Fruit fly (Drosophila melanogaster) whole organism, embryonic: ENCODE data around the gene ast.

Experiments used
- CG10979 ChIP-seq: fragments of 200-800 bp; sonication (Bioruptor generic); optimal IDR thresholded peaks from 2 replicates; lab custom pipeline; 2018; ENCODE audit warnings: missing biosample characterization, mild to moderate bottlenecking, missing genetic modification characterization, moderate library complexity
- CG11723 ChIP-seq: fragments of 200-800 bp; sonication (Bioruptor generic); optimal IDR thresholded peaks from 2 replicates; lab custom pipeline; 2017; ENCODE audit warnings: missing biosample characterization, mild to moderate bottlenecking, missing genetic modification characterization
- CG15479 ChIP-seq: fragments of 200-800 bp; sonication (Bioruptor generic); optimal IDR thresholded peaks from 3 replicates; lab custom pipeline; 2019; ENCODE audit warnings: missing biosample characterization, mild to moderate bottlenecking, missing genetic modification characterization, moderate library complexity
- CG15601 ChIP-seq: fragments of 200-800 bp; sonication (Bioruptor generic); optimal IDR thresholded peaks from 3 replicates; lab custom pipeline; 2019; ENCODE audit warnings: missing biosample characterization, mild to moderate bottlenecking, missing genetic modification characterization, moderate library complexity
- CG1602 ChIP-seq: fragments of 200-800 bp; sonication (Bioruptor generic); optimal IDR thresholded peaks from 3 replicates; lab custom pipeline; 2016; ENCODE audit warnings: missing biosample characterization, missing genetic modification characterization
- CG17612 ChIP-seq: fragments of 200-800 bp; sonication (Bioruptor generic); IDR thresholded peaks from 2 replicates; pipeline ENCODE4 v1.3.6; 2022; ENCODE audit warnings: missing biosample characterization, missing genetic modification characterization
- CG17912 ChIP-seq: fragments of 200-800 bp; sonication (Bioruptor generic); optimal IDR thresholded peaks from 2 replicates; lab custom pipeline; 2018; ENCODE audit warnings: missing biosample characterization, mild to moderate bottlenecking, missing genetic modification characterization
- CG18262 ChIP-seq: fragments of 200-800 bp; optimal IDR thresholded peaks from 3 replicates; lab custom pipeline; 2019; ENCODE audit warnings: missing biosample characterization, mild to moderate bottlenecking, missing genetic modification characterization, moderate library complexity
- CG18599 ChIP-seq: fragments of 200-800 bp; sonication (Bioruptor generic); optimal IDR thresholded peaks from 3 replicates; lab custom pipeline; 2017; ENCODE audit warnings: missing biosample characterization, missing genetic modification characterization, mild to moderate bottlenecking, moderate library complexity, missing genetic modification reagents
- CG2120 ChIP-seq: fragments of 200-800 bp; sonication (Bioruptor generic); optimal IDR thresholded peaks from 3 replicates; lab custom pipeline; 2016; ENCODE audit warnings: missing biosample characterization, missing genetic modification characterization
- CG2202 ChIP-seq: fragments of 200-800 bp; sonication (Bioruptor generic); optimal IDR thresholded peaks from 2 replicates; lab custom pipeline; 2018; ENCODE audit warnings: missing biosample characterization, mild to moderate bottlenecking, missing genetic modification characterization
- CG30403 ChIP-seq: fragments of 200-800 bp; sonication (Bioruptor generic); optimal IDR thresholded peaks from 3 replicates; lab custom pipeline; 2016; ENCODE audit warnings: missing biosample characterization, missing genetic modification characterization
- CG32767 ChIP-seq: fragments of 200-800 bp; sonication (Bioruptor generic); IDR thresholded peaks from 2 replicates; pipeline ENCODE4 v1.3.6; 2022; ENCODE audit warnings: missing biosample characterization, missing genetic modification characterization
- CG3726 ChIP-seq: fragments of 200-800 bp; sonication (Bioruptor generic); IDR thresholded peaks from 3 replicates; pipeline ENCODE4, ENCODE4 v1.3.6; 2022; ENCODE audit warnings: missing biosample characterization, missing genetic modification characterization
- CG4282 ChIP-seq: fragments of 200-800 bp; sonication (Bioruptor generic); optimal IDR thresholded peaks from 2 replicates; lab custom pipeline; 2016; ENCODE audit warnings: missing biosample characterization, missing genetic modification characterization
- CG5245 ChIP-seq: fragments of 200-800 bp; sonication (Bioruptor generic); optimal IDR thresholded peaks from 3 replicates; lab custom pipeline; 2016; ENCODE audit warnings: missing biosample characterization, missing genetic modification characterization
- CG6765 ChIP-seq: fragments of 200-800 bp; sonication (Bioruptor generic); optimal IDR thresholded peaks from 3 replicates; lab custom pipeline; 2017; ENCODE audit warnings: missing biosample characterization, mild to moderate bottlenecking, missing genetic modification characterization
- CG8478 ChIP-seq: fragments of >200 bp; optimal IDR thresholded peaks from 2 replicates; lab custom pipeline; 2018
- CG9215 ChIP-seq: fragments of 200-800 bp; sonication (Bioruptor generic); IDR thresholded peaks from 2 replicates; pipeline ENCODE4 v1.3.6; 2022; ENCODE audit warnings: missing biosample characterization, missing genetic modification characterization
- CoRest ChIP-seq: fragments of 200-800 bp; sonication (Bioruptor generic); optimal IDR thresholded peaks from 3 replicates; lab custom pipeline; 2018; ENCODE audit warnings: missing biosample characterization, mild to moderate bottlenecking, missing genetic modification characterization, moderate library complexity
- Dip2 ChIP-seq: fragments of 200-800 bp; sonication (Bioruptor generic); IDR thresholded peaks from 2 replicates; pipeline ENCODE4 v1.3.6; 2022; ENCODE audit warnings: missing biosample characterization, missing genetic modification characterization
- Ets65A ChIP-seq: fragments of 200-800 bp; sonication (Bioruptor generic); peaks from one replicate; lab custom pipeline; 2016; ENCODE audit warnings: missing biosample characterization, missing genetic modification characterization
- HmgZ ChIP-seq: fragments of 200-800 bp; sonication (Bioruptor generic); optimal IDR thresholded peaks from 2 replicates; lab custom pipeline; 2018; ENCODE audit warnings: missing biosample characterization, mild to moderate bottlenecking, missing genetic modification characterization
- Max ChIP-seq: fragments of 200-800 bp; sonication (Bioruptor generic); optimal IDR thresholded peaks from 2 replicates; lab custom pipeline; 2016; ENCODE audit warnings: missing biosample characterization, mild to moderate bottlenecking, missing genetic modification characterization
- NFAT ChIP-seq: fragments of 200-800 bp; sonication (Bioruptor generic); IDR thresholded peaks from 2 replicates; pipeline ENCODE4 v1.3.6; 2022; ENCODE audit warnings: missing biosample characterization, missing genetic modification characterization
- Pdp1 ChIP-seq, 2 experiments: fragments of 200-800 bp; sonication (Bioruptor generic); optimal IDR thresholded peaks; 3 replicates each; lab custom pipeline; 2016; ENCODE audit warnings: missing biosample characterization in 2 of 2, missing genetic modification characterization in 2 of 2, mild to moderate bottlenecking in 1 of 2, moderate library complexity in 1 of 2
- Sin3A ChIP-seq: fragments of >200 bp; optimal IDR thresholded peaks from 2 replicates; lab custom pipeline; 2018
- Stat92E ChIP-seq, 3 experiments: fragments of >200 bp in 2 of 3; fragments of 200-800 bp in 1 of 3; sonication (Bioruptor generic) in 1 of 3; optimal IDR thresholded peaks; 2 replicates each; lab custom pipeline; 2017 to 2019; ENCODE audit warnings: missing biosample characterization in 3 of 3, missing genetic modification characterization in 3 of 3, mild to moderate bottlenecking in 1 of 3, moderate library complexity in 1 of 3
- Usf ChIP-seq: fragments of 200-800 bp; sonication (Bioruptor generic); optimal IDR thresholded peaks from 2 replicates; lab custom pipeline; 2017; ENCODE audit warnings: missing genotype, missing biosample characterization, missing genetic modification characterization
- ac ChIP-seq: fragments of 200-800 bp; sonication (Bioruptor generic); optimal IDR thresholded peaks from 3 replicates; lab custom pipeline; 2017; ENCODE audit warnings: missing biosample characterization, mild to moderate bottlenecking, missing genetic modification characterization
- ase ChIP-seq: fragments of 200-800 bp; sonication (Bioruptor generic); IDR thresholded peaks from 3 replicates; pipeline ENCODE4 v1.3.6; 2022; ENCODE audit warnings: missing biosample characterization, missing genetic modification characterization
- ci ChIP-seq: fragments of 200-800 bp; sonication (Bioruptor generic); IDR thresholded peaks from 3 replicates; pipeline ENCODE4 v1.3.6; 2022; ENCODE audit warnings: missing biosample characterization, missing genetic modification characterization
- dan ChIP-seq: fragments of 200-800 bp; sonication (Bioruptor generic); IDR thresholded peaks from 2 replicates; pipeline ENCODE4 v1.3.6; 2022; ENCODE audit warnings: missing biosample characterization, missing genetic modification characterization
- danr ChIP-seq: fragments of 200-800 bp; sonication (Bioruptor generic); IDR thresholded peaks from 2 replicates; pipeline ENCODE4 v1.3.6; 2022; ENCODE audit warnings: missing biosample characterization, missing genetic modification characterization
- dmrt11E ChIP-seq: fragments of 200-800 bp; sonication (Bioruptor generic); optimal IDR thresholded peaks from 3 replicates; lab custom pipeline; 2018; ENCODE audit warnings: missing biosample characterization, mild to moderate bottlenecking, missing genetic modification characterization, moderate library complexity
- esg ChIP-seq: fragments of 200-800 bp; sonication (Bioruptor generic); conservative IDR thresholded peaks from 2 replicates; pipeline ENCODE4 v1.3.6; 2022; ENCODE audit warnings: missing biosample characterization, missing genetic modification characterization
- fd96Cb ChIP-seq: fragments of 200-800 bp; sonication (Bioruptor generic); optimal IDR thresholded peaks from 2 replicates; lab custom pipeline; 2018; ENCODE audit warnings: missing biosample characterization, mild to moderate bottlenecking, missing genetic modification characterization, moderate library complexity
- gsb-n ChIP-seq: fragments of 200-800 bp; sonication (Bioruptor generic); optimal IDR thresholded peaks from 3 replicates; lab custom pipeline; 2018; ENCODE audit warnings: missing biosample characterization, mild to moderate bottlenecking, missing genetic modification characterization
- h ChIP-seq: fragments of >200 bp; optimal IDR thresholded peaks from 2 replicates; lab custom pipeline; 2017
- inv ChIP-seq: fragments of 200-800 bp; sonication (Bioruptor generic); IDR thresholded peaks from 2 replicates; pipeline ENCODE4 v1.3.6; 2022; ENCODE audit warnings: missing biosample characterization, missing genetic modification characterization; ENCODE audit not compliant: partially characterized antibody
- jumu ChIP-seq: fragments of 200-800 bp; sonication (Bioruptor generic); optimal IDR thresholded peaks from 3 replicates; lab custom pipeline; 2016; ENCODE audit warnings: missing biosample characterization, missing genetic modification characterization
- knrl ChIP-seq: fragments of 200-800 bp; sonication (Bioruptor generic); IDR thresholded peaks from 3 replicates; pipeline ENCODE4 v1.3.6; 2022; ENCODE audit warnings: missing biosample characterization, missing genetic modification characterization; ENCODE audit not compliant: partially characterized antibody
- nau ChIP-seq: fragments of 200-800 bp; sonication (Bioruptor generic); optimal IDR thresholded peaks from 3 replicates; lab custom pipeline; 2017; ENCODE audit warnings: missing biosample characterization, mild to moderate bottlenecking, missing genetic modification characterization, missing genetic modification reagents
- otp ChIP-seq: fragments of 200-800 bp; sonication (Bioruptor generic); IDR thresholded peaks from 3 replicates; pipeline ENCODE4, ENCODE4 v1.3.6; 2022; ENCODE audit warnings: missing biosample characterization, missing genetic modification characterization
- p53 ChIP-seq: fragments of 200-800 bp; sonication (Bioruptor generic); optimal IDR thresholded peaks from 2 replicates; lab custom pipeline; 2016; ENCODE audit warnings: missing biosample characterization, missing genetic modification characterization
- sqz ChIP-seq: fragments of 200-800 bp; sonication (Bioruptor generic); optimal IDR thresholded peaks from 3 replicates; lab custom pipeline; 2018; ENCODE audit warnings: missing biosample characterization, mild to moderate bottlenecking, missing genetic modification characterization
- trh ChIP-seq: fragments of 200-800 bp; sonication (Bioruptor generic); optimal IDR thresholded peaks from 2 replicates; lab custom pipeline; 2016; ENCODE audit warnings: missing biosample characterization, missing genetic modification characterization
- ttk ChIP-seq: fragments of 200-800 bp; sonication (Bioruptor generic); IDR thresholded peaks from 2 replicates; pipeline ENCODE4 v2.1.2; 2022; ENCODE audit warnings: missing biosample characterization, missing genetic modification characterization
- tup ChIP-seq: fragments of 200-800 bp; sonication (Bioruptor generic); optimal IDR thresholded peaks from 2 replicates; lab custom pipeline; 2016; ENCODE audit warnings: missing biosample characterization, mild to moderate bottlenecking, missing genetic modification characterization, moderate library complexity
- vfl ChIP-seq: fragments of 200-800 bp; sonication (Bioruptor generic); optimal IDR thresholded peaks from 2 replicates; lab custom pipeline; 2016; ENCODE audit warnings: missing biosample characterization, missing genetic modification characterization
- zen ChIP-seq: fragments of 200-800 bp; sonication (Bioruptor generic); optimal IDR thresholded peaks from 3 replicates; lab custom pipeline; 2018; ENCODE audit warnings: missing biosample characterization, mild to moderate bottlenecking, missing genetic modification characterization, moderate library complexity
- zen2 ChIP-seq: fragments of 200-800 bp; sonication (Bioruptor generic); IDR thresholded peaks from 3 replicates; pipeline ENCODE4 v1.3.6; 2022; ENCODE audit warnings: missing biosample characterization, missing genetic modification characterization; ENCODE audit not compliant: partially characterized antibody

The ast gene

dm6 chr2L:1072184-1072583 lies 5.6 kb upstream of the ast start (continued):
- TF ChIP-seq ase (GFP tag; lab: Robert Waterston, UW) (peak; percentile 84; the same call in 2 of the 3 replicates), CoRest (tag; lab: Kevin White, UChicago) (peak; percentile 87), Stat92E (GFP tag; optimal IDR thresholded peaks at IDR 0.05; lab: Kevin White, UChicago) (peak in 1 of 3 experiments; percentile 58), Usf (GFP tag; lab: Kevin White, UChicago) (peak; percentile 79), jumu (GFP tag; lab: Kevin White, UChicago) (peak; percentile 91), CG8478 (lab: Kevin White, UChicago) (no peak), CG5245 (GFP tag; lab: Kevin White, UChicago) (peak; percentile 88), Ets65A (GFP tag; lab: Kevin White, UChicago) (peak; percentile 95), CG1602 (GFP tag; lab: Kevin White, UChicago) (peak; percentile 83), CG6765 (peak; percentile 87), CG18599 (peak; percentile 95), CG15601 (peak; percentile 98), CG3726 (peak; percentile 91), ac (GFP tag; lab: Kevin White, UChicago) (peak; percentile 92), CG4282 (GFP tag; lab: Kevin White, UChicago) (peak; percentile 89), CG30403 (peak; percentile 74), dmrt11E (tag; lab: Kevin White, UChicago) (peak; percentile 88), fd96Cb (tag; lab: Kevin White, UChicago) (peak; percentile 78), danr (GFP tag; lab: Robert Waterston, UW) (peak; percentile 82), CG9215 (peak; percentile 57), CG32767 (GFP tag; lab: Robert Waterston, UW) (peak; percentile 79), trh (peak; percentile 95), CG18262 (tag; lab: Kevin White, UChicago) (peak; percentile 87), dan (GFP tag; lab: Robert Waterston, UW) (no peak), knrl (GFP tag; lab: Robert Waterston, UW) (no peak), Dip2 (GFP tag; lab: Robert Waterston, UW) (no peak), zen (tag; lab: Kevin White, UChicago) (peak; percentile 65), CG17912 (GFP tag; lab: Kevin White, UChicago) (peak; percentile 94), NFAT (peak; percentile 81), zen2 (no peak), sqz (GFP tag; lab: Kevin White, UChicago) (peak; percentile 91), h (lab: Kevin White, UChicago) (no peak), inv (no peak), p53 (peak; percentile 90), HmgZ (tag; lab: Kevin White, UChicago) (peak; percentile 96), CG15479 (GFP tag; lab: Kevin White, UChicago) (peak; percentile 32), CG17612 (peak; percentile 70), CG2120 (GFP tag; lab: Kevin White, UChicago) (peak; percentile 87), CG11723 (GFP tag; lab: Kevin White, UChicago) (peak; percentile 95), Sin3A (lab: Kevin White, UChicago) (no peak), Pdp1 (GFP tag; optimal IDR thresholded peaks at IDR 0.05; lab: Kevin White, UChicago) (peak; percentile 88), gsb-n (tag; lab: Kevin White, UChicago) (peak; percentile 95), Max (GFP tag; lab: Kevin White, UChicago) (peak; percentile 91), vfl (peak; percentile 62), ttk (GFP tag; lab: Robert Waterston, UW) (peak; percentile 70), CG2202 (tag; lab: Kevin White, UChicago) (peak; percentile 99), esg (peak; percentile 32; the same call in 1 of the 2 replicates), tup (peak; percentile 96), nau (peak; percentile 98), ci (peak; percentile 97), otp (GFP tag; lab: Robert Waterston, UW) (peak; percentile 98), CG10979 (tag; lab: Kevin White, UChicago) (peak; percentile 79)
